Fruit fly (Drosophila melanogaster) whole organism, embryonic: ENCODE results near the gene Idh3b.

Source experiments
- CG6765 ChIP-seq: fragments of 200-800 bp; sonication (Bioruptor generic); optimal IDR thresholded peaks from 3 replicates; lab custom pipeline; 2017; ENCODE audit warnings: missing biosample characterization, mild to moderate bottlenecking, missing genetic modification characterization
- corto ChIP-seq: fragments of 200-800 bp; sonication (Bioruptor generic); optimal IDR thresholded peaks from 2 replicates; lab custom pipeline; 2016; ENCODE audit warnings: missing biosample characterization, mild to moderate bottlenecking, missing genetic modification characterization, moderate library complexity
- en ChIP-seq: fragments of 200-800 bp; sonication (Bioruptor generic); optimal IDR thresholded peaks from 2 replicates; lab custom pipeline; 2016; ENCODE audit warnings: missing biosample characterization, missing genetic modification characterization

DNA sequence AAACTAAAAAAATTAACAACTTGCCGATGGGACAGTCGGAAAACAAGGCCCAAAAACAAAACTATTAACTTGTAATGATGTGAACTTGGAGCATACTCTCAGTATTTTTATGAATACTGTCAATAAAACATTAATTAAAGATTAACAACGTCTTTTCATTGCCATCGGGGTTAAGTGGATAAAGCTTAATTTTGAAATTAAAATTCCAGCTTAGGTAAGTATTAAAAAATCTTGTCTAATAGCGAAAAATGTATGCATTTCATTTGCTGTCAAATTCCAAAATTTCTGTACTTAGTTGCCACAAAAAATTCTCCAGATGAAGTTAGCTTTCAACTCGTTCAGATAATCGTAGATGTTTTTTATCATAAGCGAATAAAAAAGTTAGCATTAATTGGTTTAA, 4.8 kb downstream of the Idh3b start, which contains the start of gene Theg:
- TF ChIP-seq en (GFP tag; lab: Kevin White, UChicago) (no peak), CG6765 (GFP tag; lab: Kevin White, UChicago) (no peak), corto (no peak)
